Worm (Caenorhabditis elegans) whole organism, L4 larva: Measurements from ENCODE around the gene C29H12.2.
A peak's percentile ranks its signal among the peaks of the same experiment; 100 is the strongest.

Experiments used
- T26A8.4 ChIP-seq: fragments of 200-800 bp; sonication (Bioruptor generic); IDR thresholded peaks from 2 replicates; pipeline ENCODE4 v1.3.6; 2022; ENCODE audit warnings: missing genetic modification characterization, missing compliant biosample characterization
- ceh-28 ChIP-seq: fragments of 150-350 bp; optimal IDR thresholded peaks from 2 replicates; lab custom pipeline; 2014; ENCODE audit warnings: missing biosample characterization, missing genetic modification reagents, missing genetic modification characterization
- ceh-32 ChIP-seq: sonication (generic microtip); optimal IDR thresholded peaks from 2 replicates; lab custom pipeline; 2016; ENCODE audit warnings: mild to moderate bottlenecking, missing genetic modification characterization, missing compliant biosample characterization; ENCODE audit not compliant: poor library complexity
- ceh-82 ChIP-seq: sonication (generic microtip); optimal IDR thresholded peaks from 2 replicates; lab custom pipeline; 2017; ENCODE audit warnings: missing biosample characterization, missing genetic modification characterization
- daf-16 ChIP-seq, 3 experiments: sonication (generic microtip); optimal IDR thresholded peaks; 2 replicates each; lab custom pipeline; 2016 to 2017; ENCODE audit warnings: missing genetic modification characterization in 3 of 3, missing genetic modification reagents in 3 of 3, mild to moderate bottlenecking in 2 of 3, missing compliant biosample characterization in 2 of 3, missing biosample characterization in 1 of 3, moderate library complexity in 1 of 3
- daf-8 ChIP-seq: fragments of 200-800 bp; sonication (Bioruptor generic); IDR thresholded peaks from 2 replicates; pipeline ENCODE4 v1.3.6; 2022; ENCODE audit warnings: missing genetic modification characterization, missing compliant biosample characterization
- dmd-6 ChIP-seq: fragments of 200-800 bp; sonication (Bioruptor generic); IDR thresholded peaks from 2 replicates; pipeline ENCODE4 v1.3.6; 2022; ENCODE audit warnings: missing genetic modification reagents, missing genetic modification characterization, missing compliant biosample characterization
- dmd-9 ChIP-seq: fragments of 200-800 bp; sonication (Bioruptor generic); IDR thresholded peaks from 2 replicates; pipeline ENCODE4 v1.3.6; 2022; ENCODE audit warnings: missing genetic modification reagents, missing genetic modification characterization, missing compliant biosample characterization
- dpl-1 ChIP-seq: fragments of 150-350 bp; optimal IDR thresholded peaks from 2 replicates; lab custom pipeline; 2014; ENCODE audit warnings: missing biosample characterization, missing genetic modification reagents, missing genetic modification characterization
- fkh-10 ChIP-seq: fragments of 150-350 bp; optimal IDR thresholded peaks from 2 replicates; lab custom pipeline; 2014; ENCODE audit warnings: missing biosample characterization, missing genetic modification reagents, missing genetic modification characterization
- hif-1 ChIP-seq, 2 experiments: sonication (generic microtip); optimal IDR thresholded peaks; 2 replicates each; lab custom pipeline; 2016 to 2017; ENCODE audit warnings: missing compliant biosample characterization in 2 of 2, missing genetic modification characterization in 2 of 2, missing genetic modification reagents in 2 of 2, missing genotype in 2 of 2, mild to moderate bottlenecking in 1 of 2
- hlh-11 ChIP-seq: fragments of 200-800 bp; sonication (Bioruptor generic); optimal IDR thresholded peaks from 2 replicates; lab custom pipeline; 2018; ENCODE audit warnings: mild to moderate bottlenecking, missing genetic modification characterization, missing compliant biosample characterization
- hmg-1.1 ChIP-seq: fragments of 200-800 bp; sonication (Bioruptor generic); IDR thresholded peaks from 2 replicates; pipeline ENCODE4 v1.3.6; 2022; ENCODE audit warnings: missing genetic modification reagents, missing genetic modification characterization, missing compliant biosample characterization
- jun-1 ChIP-seq: fragments of 150-350 bp; optimal IDR thresholded peaks from 2 replicates; lab custom pipeline; 2014; ENCODE audit warnings: missing biosample characterization, missing genetic modification reagents, missing genetic modification characterization
- lin-1 ChIP-seq: fragments of 200-800 bp; sonication (Bioruptor generic); IDR thresholded peaks from 2 replicates; pipeline ENCODE4 v1.3.6; 2022; ENCODE audit warnings: missing genetic modification reagents, missing genetic modification characterization, missing compliant biosample characterization
- lin-13 ChIP-seq: fragments of 150-350 bp; optimal IDR thresholded peaks from 2 replicates; lab custom pipeline; 2014; ENCODE audit warnings: missing biosample characterization, missing genetic modification reagents, missing genetic modification characterization
- lin-15B ChIP-seq: fragments of 150-350 bp; sonication (generic microtip); optimal IDR thresholded peaks from 3 replicates; lab custom pipeline; 2014; ENCODE audit warnings: missing biosample characterization, missing genetic modification characterization
- lin-38 ChIP-seq: fragments of 200-800 bp; sonication (Bioruptor generic); IDR thresholded peaks from 2 replicates; pipeline ENCODE4 v1.3.6; 2022; ENCODE audit warnings: missing genetic modification reagents, missing genetic modification characterization, missing compliant biosample characterization
- lsy-2 ChIP-seq, 2 experiments: fragments of 150-350 bp in 1 of 2; sonication (generic microtip) in 1 of 2; optimal IDR thresholded peaks; 2 replicates each; lab custom pipeline; 2014 to 2017; ENCODE audit warnings: missing biosample characterization in 2 of 2, missing genetic modification characterization in 2 of 2
- madf-5 ChIP-seq, 2 experiments: fragments of 200-800 bp; sonication (Bioruptor generic); IDR thresholded peaks; 2 replicates each; pipeline ENCODE4 v1.3.6; 2022; ENCODE audit warnings: missing compliant biosample characterization in 2 of 2, missing genetic modification characterization in 2 of 2
- mep-1 ChIP-seq: fragments of 150-350 bp; sonication (generic microtip); optimal IDR thresholded peaks from 3 replicates; lab custom pipeline; 2014; ENCODE audit warnings: missing biosample characterization, missing genetic modification characterization
- mes-2 ChIP-seq: sonication (generic microtip); optimal IDR thresholded peaks from 2 replicates; lab custom pipeline; 2016; ENCODE audit warnings: missing genotype, mild to moderate bottlenecking, missing genetic modification characterization, missing compliant biosample characterization; ENCODE audit not compliant: poor library complexity, severe bottlenecking
- nhr-25 ChIP-seq: sonication (generic microtip); optimal IDR thresholded peaks from 2 replicates; lab custom pipeline; 2017; ENCODE audit warnings: missing genetic modification characterization, mild to moderate bottlenecking, missing compliant biosample characterization, antibody characterized with exemption, moderate library complexity, borderline replicate concordance; ENCODE audit not compliant: insufficient read depth
- nhr-28 ChIP-seq: fragments of 150-350 bp; optimal IDR thresholded peaks from 2 replicates; lab custom pipeline; 2014; ENCODE audit warnings: missing biosample characterization, missing genetic modification characterization
- nhr-42 ChIP-seq: fragments of 200-800 bp; sonication (Bioruptor generic); IDR thresholded peaks from 2 replicates; pipeline ENCODE4 v1.3.6; 2022; ENCODE audit warnings: missing genetic modification characterization, missing compliant biosample characterization
- nhr-6 ChIP-seq: fragments of 150-350 bp; optimal IDR thresholded peaks from 2 replicates; lab custom pipeline; 2014; ENCODE audit warnings: missing biosample characterization, missing genetic modification characterization
- php-3 ChIP-seq: fragments of 200-800 bp; sonication (Bioruptor generic); IDR thresholded peaks from 2 replicates; pipeline ENCODE4 v1.3.6; 2022; ENCODE audit warnings: missing genetic modification reagents, missing genetic modification characterization, missing compliant biosample characterization
- pqm-1 ChIP-seq: sonication (generic microtip); optimal IDR thresholded peaks from 2 replicates; lab custom pipeline; 2017; ENCODE audit warnings: missing biosample characterization, missing genetic modification characterization
- saeg-2 ChIP-seq: fragments of 200-800 bp; sonication (Bioruptor generic); IDR thresholded peaks from 2 replicates; pipeline ENCODE4 v1.3.6; 2022; ENCODE audit warnings: missing genetic modification reagents, missing genetic modification characterization, missing compliant biosample characterization
- tag-97 ChIP-seq: fragments of 200-800 bp; sonication (Bioruptor generic); IDR thresholded peaks from 2 replicates; pipeline ENCODE4 v1.3.6; 2022; ENCODE audit warnings: missing genetic modification characterization, missing compliant biosample characterization
- unc-62 ChIP-seq, 3 experiments: fragments of 150-350 bp in 1 of 3; sonication (generic microtip); optimal IDR thresholded peaks in 2 of 3; peaks in 1 of 3; 1 replicate in 1 of 3; 2 replicates in 2 of 3; lab custom pipeline; 2014 to 2017; ENCODE audit warnings: missing biosample characterization in 3 of 3, missing genetic modification characterization in 3 of 3, missing genetic modification reagents in 3 of 3, missing genotype in 1 of 3
- zip-11 ChIP-seq: fragments of 200-800 bp; sonication (Bioruptor generic); IDR thresholded peaks from 2 replicates; pipeline ENCODE4 v1.3.6; 2022; ENCODE audit warnings: missing genetic modification characterization, missing compliant biosample characterization

The C29H12.2 gene

DNA sequence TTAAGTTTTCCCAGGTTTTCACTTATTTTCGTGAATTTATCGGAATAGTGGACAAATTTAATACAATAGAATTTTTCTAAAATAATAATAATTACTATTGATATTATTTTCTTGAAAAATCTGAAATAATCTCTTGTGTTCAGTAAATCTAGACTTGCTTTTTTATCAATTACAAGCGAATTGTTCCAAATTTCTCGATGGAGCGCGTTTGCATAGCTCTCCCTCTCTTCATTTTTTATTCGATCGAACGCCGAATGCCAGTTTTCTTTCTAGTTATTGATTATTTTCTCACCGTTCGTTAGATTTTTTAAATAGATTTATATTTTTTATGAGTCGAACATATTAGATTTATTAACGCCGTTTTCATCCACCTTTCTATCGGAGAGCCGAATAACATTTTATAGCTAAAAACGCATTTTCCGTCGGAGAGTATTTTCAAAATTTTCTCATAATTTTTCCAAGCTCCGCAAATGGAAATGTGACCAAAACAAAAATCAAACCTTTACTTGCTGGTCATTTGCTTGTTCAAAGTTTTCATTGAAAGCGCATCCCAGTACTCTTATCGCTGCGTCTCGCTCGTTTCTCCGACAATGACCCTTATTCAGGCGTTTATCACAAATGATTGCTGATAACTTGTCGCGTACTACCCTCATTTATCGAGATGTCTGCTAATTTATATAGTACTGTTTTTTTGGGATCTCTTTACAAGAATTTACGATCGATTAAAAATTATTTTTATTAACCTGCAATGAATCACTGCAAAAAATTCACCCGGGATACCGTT is 776 bp upstream of the C29H12.2 start:
- TF ChIP-seq nhr-6 (tag; lab: Kevin White, UChicago) (no peak), jun-1 (tag; lab: Kevin White, UChicago) (no peak), lin-38 (peak; percentile 94), dpl-1 (GFP tag; lab: Kevin White, UChicago) (peak; percentile 13), php-3 (GFP tag; lab: Robert Waterston, UW) (peak; percentile 75), ceh-82 (no peak), mep-1 (tag; lab: Kevin White, UChicago) (no peak), daf-16 (GFP tag; optimal IDR thresholded peaks at IDR 0.05; lab: Kevin White, UChicago) (no peak), daf-16 (tag; optimal IDR thresholded peaks at IDR 0.05; lab: Kevin White, UChicago) (peak; percentile 43), lin-1 (GFP tag; lab: Robert Waterston, UW) (no peak), ceh-28 (tag; lab: Kevin White, UChicago) (no peak), lsy-2 (tag; optimal IDR thresholded peaks at IDR 0.05; lab: Kevin White, UChicago) (peak in 1 of 2 experiments; percentile 59), lin-15B (tag; lab: Kevin White, UChicago) (no peak), dmd-6 (GFP tag; lab: Robert Waterston, UW) (peak; percentile 44; the same call in 1 of the 2 replicates), dmd-9 (GFP tag; lab: Robert Waterston, UW) (no peak), hlh-11 (tag; lab: Kevin White, UChicago) (peak; percentile 45), T26A8.4 (GFP tag; lab: Robert Waterston, UW) (no peak), hmg-1.1 (GFP tag; lab: Robert Waterston, UW) (no peak), nhr-42 (GFP tag; lab: Robert Waterston, UW) (no peak), hif-1 (tag; optimal IDR thresholded peaks at IDR 0.05; lab: Kevin White, UChicago) (no peak), fkh-10 (GFP tag; lab: Kevin White, UChicago) (no peak), nhr-25 (no peak), daf-8 (no peak), nhr-28 (tag; lab: Kevin White, UChicago) (peak; percentile 16), zip-11 (GFP tag; lab: Robert Waterston, UW) (no peak), saeg-2 (no peak), ceh-32 (tag; lab: Kevin White, UChicago) (no peak), lin-13 (GFP tag; lab: Kevin White, UChicago) (no peak), madf-5 (GFP tag; IDR thresholded peaks at IDR 0.05; lab: Robert Waterston, UW) (no peak), pqm-1 (tag; lab: Kevin White, UChicago) (peak; percentile 90), tag-97 (no peak), mes-2 (tag; lab: Kevin White, UChicago) (peak; percentile 35)

DNA sequence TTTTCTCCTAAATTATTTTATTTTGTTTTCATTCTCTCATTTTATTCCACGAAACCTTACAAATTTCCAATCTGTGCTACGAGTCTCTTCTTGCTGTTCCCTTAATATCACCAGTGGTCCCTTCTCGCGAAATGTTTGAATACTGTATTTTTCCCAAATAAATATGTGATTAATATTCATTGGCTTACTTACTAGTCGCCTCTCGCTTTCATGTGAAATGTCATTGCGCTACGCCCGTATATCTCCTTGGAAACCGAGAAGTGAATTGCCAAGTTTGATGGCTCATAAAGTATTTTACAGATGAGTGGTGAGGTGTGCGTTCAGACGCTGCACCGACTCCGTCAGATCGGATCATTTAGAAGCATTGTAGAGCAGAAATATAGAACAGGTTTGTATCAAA is 1.6 kb downstream of the C29H12.2 start, which contains the start of gene rars-2:
TSS of gene rars-2 (plus strand) at position 301 of the 400 bp plus-strand sequence.
- peak; percentile 34; the same call in 1 of the 2 replicates for TF ChIP-seq lin-38
- TF ChIP-seq saeg-2 = no peak

DNA sequence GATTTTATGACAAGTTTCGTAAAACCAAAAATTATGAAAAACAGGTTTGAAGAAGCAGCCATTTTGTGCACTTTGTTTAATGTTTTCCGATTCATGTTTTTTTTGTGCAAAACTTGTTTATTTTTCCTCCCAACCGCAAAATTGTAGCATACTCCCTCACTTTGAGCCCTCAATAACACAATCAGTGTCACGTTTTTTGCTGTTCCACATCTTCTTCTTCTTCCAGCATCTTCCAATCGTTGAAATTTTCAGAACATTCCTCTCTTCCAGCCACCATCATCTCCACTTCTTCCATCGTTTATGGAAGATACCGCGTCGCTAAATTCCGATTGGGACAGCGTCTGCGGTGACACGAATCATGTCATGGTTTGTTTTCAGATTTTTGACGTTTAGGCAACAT is 9.0 kb downstream of the C29H12.2 start, which contains the start of gene abts-3:
TSS of gene abts-3 (plus strand) at position 301 of the 400 bp plus-strand sequence.
- no peak for TF ChIP-seq T26A8.4 (GFP tag; lab: Robert Waterston, UW)

DNA sequence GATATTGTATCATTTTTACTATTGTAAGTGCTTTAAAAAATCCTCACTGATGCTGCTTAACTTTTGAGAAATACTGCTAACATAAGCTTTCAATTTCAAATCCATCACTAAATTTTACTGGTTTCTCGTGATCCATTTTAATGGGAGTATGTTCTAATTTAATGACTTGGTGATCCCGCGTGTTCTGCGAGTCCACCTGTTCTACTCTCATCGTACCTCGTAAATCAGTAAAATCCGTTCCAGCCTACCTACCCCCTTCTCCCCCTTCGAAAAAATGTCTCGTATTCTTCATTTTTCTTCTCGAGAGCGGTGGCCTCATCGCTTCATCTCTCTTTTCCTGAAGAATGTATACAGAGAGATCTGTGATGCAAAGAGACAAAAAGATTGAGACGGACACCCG is 11.9 kb downstream of the C29H12.2 start:
- TF ChIP-seq php-3 (GFP tag; lab: Robert Waterston, UW) = no peak
- TF ChIP-seq unc-62 (GFP tag; optimal IDR thresholded peaks at IDR 0.05 in 1 of 2; lab: Kevin White, UChicago) = peak in 1 of 2 experiments; percentile 90
- TF ChIP-seq unc-62 (tag; optimal IDR thresholded peaks at IDR 0.05; lab: Kevin White, UChicago) = no peak
- TF ChIP-seq, all 104 proteins: peak for 1
